Worm (Caenorhabditis elegans): Measurements from ENCODE around the gene col-20.

- TF ChIP-seq ama-1 (optimal IDR thresholded peaks at IDR 0.05): no peak
- TF ChIP-seq hmg-4 (GFP tag; optimal IDR thresholded peaks at IDR 0.05): no peak
- TF ChIP-seq sea-1 (GFP tag; conservative IDR thresholded peaks at IDR 0.05): no peak
- TF ChIP-seq aly-1 (tag; optimal IDR thresholded peaks at IDR 0.05): no peak
- TF ChIP-seq hmbx-1 (tag; optimal IDR thresholded peaks at IDR 0.05): no peak
- TF ChIP-seq B0310.2 (tag; optimal IDR thresholded peaks at IDR 0.05): no peak
- no peak for TF ChIP-seq hnd-1 (tag; optimal IDR thresholded peaks at IDR 0.05)
- TF ChIP-seq tbx-37 (GFP tag; conservative IDR thresholded peaks at IDR 0.05): no peak
- no peak for TF ChIP-seq flt-1 (GFP tag; IDR thresholded peaks at IDR 0.05)
- TF ChIP-seq ets-7 (tag; optimal IDR thresholded peaks at IDR 0.05): no peak
- no peak for TF ChIP-seq tra-4 (tag; optimal IDR thresholded peaks at IDR 0.05)
- no peak for TF ChIP-seq F13C5.2 (tag; optimal IDR thresholded peaks at IDR 0.05)
- TF ChIP-seq tbx-11 (GFP tag; IDR thresholded peaks at IDR 0.05): no peak
- no peak for TF ChIP-seq scrt-1 (GFP tag; IDR thresholded peaks at IDR 0.05)
Observed at ce11 chrII:4891012-4891775, 20.6 kb upstream of the col-20 start, which contains the start of gene gst-9.
